Worm (Caenorhabditis elegans): ENCODE results near the gene nhr-139.

Gene nhr-139

ce11 chrV:6948225-6948624 is 39.3 kb downstream of the nhr-139 start, which contains the start of gene Y57E12B.1:
Y57E12B.1 (plus strand) TSS chrV:6948525.
- TF ChIP-seq scrt-1 (GFP tag; IDR thresholded peaks at IDR 0.05) (no peak), B0310.2 (tag; optimal IDR thresholded peaks at IDR 0.05) (no peak), hmg-4 (GFP tag; optimal IDR thresholded peaks at IDR 0.05) (no peak), sea-1 (GFP tag; conservative IDR thresholded peaks at IDR 0.05) (no peak), ceh-13 (GFP tag; optimal IDR thresholded peaks at IDR 0.05) (no peak), hnd-1 (tag; optimal IDR thresholded peaks at IDR 0.05) (no peak), aly-1 (tag; optimal IDR thresholded peaks at IDR 0.05) (no peak), tbx-37 (GFP tag; conservative IDR thresholded peaks at IDR 0.05) (no peak), ets-7 (tag; optimal IDR thresholded peaks at IDR 0.05) (no peak), pes-1 (GFP tag; IDR thresholded peaks at IDR 0.05) (no peak), tra-4 (tag; optimal IDR thresholded peaks at IDR 0.05) (no peak), F13C5.2 (tag; optimal IDR thresholded peaks at IDR 0.05) (no peak)

- TF ChIP-seq hnd-1 (tag; optimal IDR thresholded peaks at IDR 0.05) (no peak), scrt-1 (GFP tag; IDR thresholded peaks at IDR 0.05) (no peak), hmg-4 (GFP tag; optimal IDR thresholded peaks at IDR 0.05) (no peak), tra-4 (tag; optimal IDR thresholded peaks at IDR 0.05) (no peak)
Observed at ce11 chrV:6947442-6947841, 40.1 kb downstream of the nhr-139 start, which contains the start of gene Y57E12B.4. Y57E12B.4 (minus strand) TSS chrV:6947542.

Data from whole organism, early embryonic.